Fruit fly (Drosophila melanogaster) whole organism, pupa: Measurements from ENCODE around the gene CG33795.

Experiments used
- CG10348 ChIP-seq: fragments of 200-800 bp; sonication (Bioruptor generic); IDR thresholded peaks from 2 replicates; pipeline ENCODE4 v1.3.6; 2022; ENCODE audit warnings: missing biosample characterization, missing genetic modification characterization
- CG12605 ChIP-seq: fragments of 200-800 bp; sonication (Bioruptor generic); IDR thresholded peaks from 2 replicates; pipeline ENCODE4 v1.3.6; 2022; ENCODE audit warnings: missing biosample characterization, missing genetic modification characterization
- CG13204 ChIP-seq: fragments of 200-800 bp; sonication (Bioruptor generic); optimal IDR thresholded peaks from 2 replicates; lab custom pipeline; 2018; ENCODE audit warnings: missing biosample characterization, mild to moderate bottlenecking, missing genetic modification characterization, moderate library complexity
- CG15710 ChIP-seq: fragments of 200-800 bp; sonication (Bioruptor generic); optimal IDR thresholded peaks from 2 replicates; lab custom pipeline; 2018; ENCODE audit warnings: missing biosample characterization, mild to moderate bottlenecking, missing genetic modification characterization, moderate library complexity
- CG17806 ChIP-seq: fragments of 200-800 bp; sonication (Bioruptor generic); optimal IDR thresholded peaks from 2 replicates; lab custom pipeline; 2018; ENCODE audit warnings: missing biosample characterization, mild to moderate bottlenecking, missing genetic modification characterization, moderate library complexity
- CG4496 ChIP-seq: fragments of 200-800 bp; sonication (Bioruptor generic); IDR thresholded peaks from 3 replicates; pipeline ENCODE4 v1.3.6; 2022; ENCODE audit warnings: missing biosample characterization, missing genetic modification characterization
- CG8301 ChIP-seq: fragments of 200-800 bp; sonication (Bioruptor generic); optimal IDR thresholded peaks from 2 replicates; lab custom pipeline; 2018; ENCODE audit warnings: missing biosample characterization, mild to moderate bottlenecking, missing genetic modification characterization
- Ets98B ChIP-seq: fragments of 200-800 bp; sonication (Bioruptor generic); IDR thresholded peaks from 2 replicates; pipeline ENCODE4 v1.3.6; 2022; ENCODE audit warnings: missing biosample characterization, missing genetic modification characterization
- Pif1A ChIP-seq: fragments of 200-800 bp; sonication (Bioruptor generic); optimal IDR thresholded peaks from 3 replicates; lab custom pipeline; 2016; ENCODE audit warnings: missing biosample characterization, missing genetic modification characterization
- fd96Ca ChIP-seq: fragments of 200-800 bp; sonication (Bioruptor generic); IDR thresholded peaks from 3 replicates; pipeline ENCODE4 v1.3.6; 2022; ENCODE audit warnings: missing biosample characterization, missing genetic modification characterization
- rn ChIP-seq: fragments of 200-800 bp; sonication (Bioruptor generic); IDR thresholded peaks from 2 replicates; pipeline ENCODE4 v1.3.6; 2022; ENCODE audit warnings: missing biosample characterization, missing genetic modification characterization

- TF ChIP-seq CG12605 (GFP tag; lab: Robert Waterston, UW): no peak
- no peak for TF ChIP-seq CG8301
- TF ChIP-seq Pif1A (GFP tag; lab: Kevin White, UChicago): no peak
- TF ChIP-seq fd96Ca (GFP tag; lab: Robert Waterston, UW): no peak
- no peak for TF ChIP-seq Ets98B (GFP tag; lab: Robert Waterston, UW)
- TF ChIP-seq CG17806 (tag; lab: Kevin White, UChicago): no peak
- peak; percentile 64 for TF ChIP-seq CG13204 (GFP tag; lab: Kevin White, UChicago)
- TF ChIP-seq CG4496: no peak
- no peak for TF ChIP-seq rn (GFP tag; lab: Robert Waterston, UW)
- TF ChIP-seq CG10348 (GFP tag; lab: Robert Waterston, UW): no peak
- no peak for TF ChIP-seq CG15710 (tag; lab: Kevin White, UChicago)
These were observed 38.5 kb upstream of the CG33795 start for dm6 chr3L:16209641-16210040.
